Worm (Caenorhabditis elegans): ENCODE results near the gene sra-3.

- TF ChIP-seq tbx-2 (tag; optimal IDR thresholded peaks at IDR 0.05), result no peak
- no peak for TF ChIP-seq egl-27 (tag; optimal IDR thresholded peaks at IDR 0.05)
- no peak for TF ChIP-seq skn-1 (tag; optimal IDR thresholded peaks at IDR 0.05)
- TF ChIP-seq mef-2 (tag; optimal IDR thresholded peaks at IDR 0.05), result no peak
- TF ChIP-seq elt-3 (tag; optimal IDR thresholded peaks at IDR 0.05), result no peak
- TF ChIP-seq aha-1 (tag; optimal IDR thresholded peaks at IDR 0.05), result no peak
- TF ChIP-seq swsn-7 (tag; optimal IDR thresholded peaks at IDR 0.05), result no peak
- no peak for TF ChIP-seq egl-13 (tag; optimal IDR thresholded peaks at IDR 0.05)
- no peak for TF ChIP-seq efl-3 (GFP tag; optimal IDR thresholded peaks at IDR 0.05)
- peak; percentile 10 for TF ChIP-seq jun-1 (tag; optimal IDR thresholded peaks at IDR 0.05)
- no peak for TF ChIP-seq lin-13 (GFP tag; optimal IDR thresholded peaks at IDR 0.05)
Observed at ce11 chrII:9500926-9501325, 39.7 kb downstream of the sra-3 start.

All from whole organism, L1 larva.